Worm (Caenorhabditis elegans) whole organism, L2 larva: ENCODE data around the gene cids-1.

Experiments used
- C34F6.9 ChIP-seq: fragments of 150-350 bp; optimal IDR thresholded peaks from 2 replicates; lab custom pipeline; 2014; ENCODE audit warnings: missing biosample characterization, missing genetic modification characterization
- F13H6.1 ChIP-seq: sonication (generic microtip); optimal IDR thresholded peaks from 2 replicates; lab custom pipeline; 2016; ENCODE audit warnings: missing genetic modification characterization, missing compliant biosample characterization
- R02D3.7 ChIP-seq: fragments of 150-350 bp; optimal IDR thresholded peaks from 2 replicates; lab custom pipeline; 2014; ENCODE audit warnings: missing biosample characterization, missing genetic modification characterization
- Y55F3AM.14 ChIP-seq: fragments of 200-800 bp; sonication (Bioruptor generic); optimal IDR thresholded peaks from 2 replicates; lab custom pipeline; 2018; ENCODE audit warnings: mild to moderate bottlenecking, missing genetic modification characterization, missing compliant biosample characterization
- ZK546.5 ChIP-seq: sonication (generic microtip); optimal IDR thresholded peaks from 2 replicates; lab custom pipeline; 2017; ENCODE audit warnings: missing biosample characterization, missing genetic modification characterization
- alr-1 ChIP-seq: fragments of 150-350 bp; optimal IDR thresholded peaks from 2 replicates; lab custom pipeline; 2014; ENCODE audit warnings: missing biosample characterization, missing genetic modification characterization
- blmp-1 ChIP-seq: sonication (generic microtip); optimal IDR thresholded peaks from 2 replicates; lab custom pipeline; 2017; ENCODE audit warnings: missing genetic modification characterization, mild to moderate bottlenecking, missing compliant biosample characterization, antibody characterized with exemption, moderate library complexity; ENCODE audit not compliant: insufficient read depth
- ceh-16 ChIP-seq: fragments of 150-350 bp; optimal IDR thresholded peaks from 2 replicates; lab custom pipeline; 2014; ENCODE audit warnings: missing biosample characterization, missing genetic modification characterization
- ceh-82 ChIP-seq: fragments of 150-350 bp; optimal IDR thresholded peaks from 2 replicates; lab custom pipeline; 2014; ENCODE audit warnings: missing biosample characterization, missing genetic modification characterization
- crh-2 ChIP-seq: sonication (generic microtip); optimal IDR thresholded peaks from 2 replicates; lab custom pipeline; 2017; ENCODE audit warnings: missing biosample characterization, missing genetic modification characterization
- dmd-4 ChIP-seq: sonication (generic microtip); optimal IDR thresholded peaks from 2 replicates; lab custom pipeline; 2017; ENCODE audit warnings: missing biosample characterization, missing genetic modification characterization
- elt-1 ChIP-seq: fragments of 150-350 bp; optimal IDR thresholded peaks from 2 replicates; lab custom pipeline; 2014; ENCODE audit warnings: missing biosample characterization, missing genetic modification characterization
- fos-1 ChIP-seq: fragments of 150-350 bp; optimal IDR thresholded peaks from 2 replicates; lab custom pipeline; 2014; ENCODE audit warnings: missing biosample characterization, missing genetic modification characterization
- gmeb-1 ChIP-seq: fragments of 150-350 bp; optimal IDR thresholded peaks from 2 replicates; lab custom pipeline; 2014; ENCODE audit warnings: missing biosample characterization, missing genetic modification characterization
- lin-11 ChIP-seq: fragments of 150-350 bp; sonication (generic microtip); optimal IDR thresholded peaks from 2 replicates; lab custom pipeline; 2014; ENCODE audit warnings: missing biosample characterization, missing genetic modification characterization, inconsistent platforms, mixed read lengths
- lin-13 ChIP-seq: fragments of 150-350 bp; optimal IDR thresholded peaks from 2 replicates; lab custom pipeline; 2014; ENCODE audit warnings: missing biosample characterization, missing genetic modification reagents, missing genetic modification characterization
- lin-39 ChIP-seq: fragments of 150-350 bp; optimal IDR thresholded peaks from 2 replicates; lab custom pipeline; 2014; ENCODE audit warnings: missing biosample characterization, missing genetic modification reagents, missing genetic modification characterization
- lsy-2 ChIP-seq, 2 experiments: fragments of 150-350 bp in 1 of 2; sonication (generic microtip) in 1 of 2; optimal IDR thresholded peaks; 2 replicates each; lab custom pipeline; 2014 to 2017; ENCODE audit warnings: missing biosample characterization in 2 of 2, missing genetic modification characterization in 2 of 2
- mab-5 ChIP-seq: fragments of 150-350 bp; optimal IDR thresholded peaks from 2 replicates; lab custom pipeline; 2014; ENCODE audit warnings: missing biosample characterization, missing genetic modification characterization
- mbf-1 ChIP-seq: sonication (generic microtip); optimal IDR thresholded peaks from 2 replicates; lab custom pipeline; 2017; ENCODE audit warnings: missing biosample characterization, missing genetic modification characterization
- mdl-1 ChIP-seq, 2 experiments: fragments of 150-350 bp in 1 of 2; sonication (generic microtip) in 1 of 2; optimal IDR thresholded peaks; 2 replicates each; lab custom pipeline; 2017; ENCODE audit warnings: missing biosample characterization in 2 of 2, missing genetic modification characterization in 2 of 2
- nhr-11 ChIP-seq: fragments of 150-350 bp; optimal IDR thresholded peaks from 2 replicates; lab custom pipeline; 2014; ENCODE audit warnings: missing biosample characterization, missing genetic modification characterization
- nhr-12 ChIP-seq: fragments of 150-350 bp; optimal IDR thresholded peaks from 2 replicates; lab custom pipeline; 2014; ENCODE audit warnings: missing biosample characterization, missing genetic modification characterization
- nhr-129 ChIP-seq: fragments of 150-350 bp; optimal IDR thresholded peaks from 2 replicates; lab custom pipeline; 2014; ENCODE audit warnings: missing biosample characterization, missing genetic modification characterization
- nhr-21 ChIP-seq: fragments of 150-350 bp; optimal IDR thresholded peaks from 2 replicates; lab custom pipeline; 2014; ENCODE audit warnings: missing biosample characterization, missing genetic modification characterization
- nhr-23 ChIP-seq: fragments of 150-350 bp; optimal IDR thresholded peaks from 2 replicates; lab custom pipeline; 2014; ENCODE audit warnings: missing biosample characterization, missing genetic modification reagents, missing genetic modification characterization
- nhr-237 ChIP-seq: fragments of 150-350 bp; optimal IDR thresholded peaks from 2 replicates; lab custom pipeline; 2014; ENCODE audit warnings: missing biosample characterization, missing genetic modification characterization
- nhr-77 ChIP-seq: fragments of 150-350 bp; optimal IDR thresholded peaks from 2 replicates; lab custom pipeline; 2014; ENCODE audit warnings: missing biosample characterization, missing genetic modification characterization
- sem-4 ChIP-seq: fragments of 150-350 bp; optimal IDR thresholded peaks from 2 replicates; lab custom pipeline; 2014; ENCODE audit warnings: missing biosample characterization, missing genetic modification reagents, missing genetic modification characterization
- skn-1 ChIP-seq: sonication (generic microtip); optimal IDR thresholded peaks from 2 replicates; lab custom pipeline; 2017; ENCODE audit warnings: missing biosample characterization, missing genetic modification characterization
- sma-9 ChIP-seq, 2 experiments: fragments of 150-350 bp in 1 of 2; sonication (generic microtip) in 1 of 2; optimal IDR thresholded peaks; 2 replicates each; lab custom pipeline; 2014 to 2016; ENCODE audit warnings: missing genetic modification characterization in 2 of 2, mild to moderate bottlenecking in 1 of 2, missing biosample characterization in 1 of 2, missing compliant biosample characterization in 1 of 2, missing genetic modification reagents in 1 of 2, moderate library complexity in 1 of 2
- snpc-4 ChIP-seq: fragments of 150-350 bp; optimal IDR thresholded peaks from 2 replicates; lab custom pipeline; 2014; ENCODE audit warnings: missing biosample characterization, missing genetic modification characterization
- unc-39 ChIP-seq: fragments of 150-350 bp; optimal IDR thresholded peaks from 2 replicates; lab custom pipeline; 2014; ENCODE audit warnings: missing biosample characterization, missing genetic modification characterization
- unc-55 ChIP-seq: fragments of 150-350 bp; sonication (generic microtip); optimal IDR thresholded peaks from 3 replicates; lab custom pipeline; 2014; ENCODE audit warnings: missing biosample characterization, missing genetic modification reagents, missing genetic modification characterization
- unc-62 ChIP-seq: fragments of 150-350 bp; optimal IDR thresholded peaks from 2 replicates; lab custom pipeline; 2014; ENCODE audit warnings: missing biosample characterization, missing genetic modification reagents, missing genetic modification characterization
- zag-1 ChIP-seq: fragments of 150-350 bp; optimal IDR thresholded peaks from 2 replicates; lab custom pipeline; 2014; ENCODE audit warnings: missing biosample characterization, missing genetic modification characterization
- ztf-1 ChIP-seq: fragments of 200-800 bp; sonication (Bioruptor generic); conservative IDR thresholded peaks from 2 replicates; pipeline ENCODE4 v1.3.6; 2022; ENCODE audit warnings: missing genetic modification characterization, missing compliant biosample characterization
- ztf-11 ChIP-seq: sonication (generic microtip); optimal IDR thresholded peaks from 2 replicates; lab custom pipeline; 2017; ENCODE audit warnings: missing biosample characterization, missing genetic modification characterization
- ztf-4 ChIP-seq: fragments of 150-350 bp; optimal IDR thresholded peaks from 2 replicates; lab custom pipeline; 2014; ENCODE audit warnings: missing biosample characterization, missing genetic modification characterization

cids-1 gene

ce11 chrIII:8201760-8202159 is 42.5 kb upstream of the cids-1 start (continued):
- TF ChIP-seq unc-62 (GFP tag; lab: Kevin White, UChicago): no peak
- peak; percentile 56 for TF ChIP-seq zag-1 (tag; lab: Kevin White, UChicago)
- TF ChIP-seq unc-55: peak; percentile 83
- peak; percentile 30 for TF ChIP-seq lin-11
- TF ChIP-seq R02D3.7 (tag; lab: Kevin White, UChicago): no peak

ce11 chrIII:8202754-8203153 is 41.5 kb upstream of the cids-1 start, which contains the start of gene snb-5:
Gene snb-5, plus strand, starts transcription at chrIII:8203054.
- no peak for TF ChIP-seq ZK546.5 (tag; lab: Kevin White, UChicago)
- no peak for TF ChIP-seq sma-9 (GFP tag; optimal IDR thresholded peaks at IDR 0.05; lab: Kevin White, UChicago)
- no peak for TF ChIP-seq sma-9 (tag; optimal IDR thresholded peaks at IDR 0.05; lab: Kevin White, UChicago)
- TF ChIP-seq, all 48 proteins: peak for 0

- TF ChIP-seq nhr-237 (tag; lab: Kevin White, UChicago): no peak
- no peak for TF ChIP-seq unc-62 (GFP tag; lab: Kevin White, UChicago)
- TF ChIP-seq skn-1 (tag; lab: Kevin White, UChicago): no peak
- no peak for TF ChIP-seq lin-11
- TF ChIP-seq, all 48 proteins: peak for 0
Measured at ce11 chrIII:8209775-8210174, 34.5 kb upstream of the cids-1 start, which contains the start of gene C30A5.10. Gene C30A5.10, minus strand, starts transcription at chrIII:8209875.

DNA sequence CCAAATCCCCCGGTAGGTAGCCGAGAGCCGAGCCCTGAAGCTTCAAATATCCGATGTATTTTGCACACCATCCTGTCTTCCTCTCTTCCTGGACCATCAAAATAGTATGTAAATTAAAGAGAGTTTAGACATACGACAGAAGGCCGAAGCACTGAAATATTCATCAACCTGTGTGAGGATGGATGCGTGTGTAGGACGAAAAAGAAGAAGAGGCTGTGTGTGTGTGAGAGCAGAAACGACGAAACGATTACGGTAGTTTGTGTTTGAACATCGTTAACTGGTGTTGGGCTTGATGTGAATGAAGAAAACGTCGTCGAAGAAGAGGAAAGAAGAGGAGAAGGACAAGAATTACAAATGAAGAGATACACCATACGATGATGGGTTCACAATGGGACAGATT is 32.7 kb upstream of the cids-1 start:
- peak; percentile 17 for TF ChIP-seq C34F6.9 (tag; lab: Kevin White, UChicago)
- peak in 1 of 2 experiments; percentile 54 for TF ChIP-seq lsy-2 (tag; optimal IDR thresholded peaks at IDR 0.05; lab: Kevin White, UChicago)
- no peak for TF ChIP-seq nhr-11
- no peak for TF ChIP-seq mdl-1 (tag; optimal IDR thresholded peaks at IDR 0.05; lab: Kevin White, UChicago)
- TF ChIP-seq mab-5 (tag; lab: Kevin White, UChicago): no peak
- TF ChIP-seq nhr-12 (tag; lab: Kevin White, UChicago): no peak
- no peak for TF ChIP-seq F13H6.1 (tag; lab: Kevin White, UChicago)
- TF ChIP-seq skn-1 (tag; lab: Kevin White, UChicago): no peak
- no peak for TF ChIP-seq nhr-237 (tag; lab: Kevin White, UChicago)
- TF ChIP-seq ceh-82 (tag; lab: Kevin White, UChicago): no peak
- no peak for TF ChIP-seq mbf-1 (tag; lab: Kevin White, UChicago)
- TF ChIP-seq lin-11: no peak
- TF ChIP-seq alr-1 (tag; lab: Kevin White, UChicago): no peak
- no peak for TF ChIP-seq lin-13 (GFP tag; lab: Kevin White, UChicago)
- no peak for TF ChIP-seq lin-39
- no peak for TF ChIP-seq ceh-16 (tag; lab: Kevin White, UChicago)
- no peak for TF ChIP-seq nhr-23 (tag; lab: Kevin White, UChicago)
- TF ChIP-seq elt-1 (tag; lab: Kevin White, UChicago): no peak
- no peak for TF ChIP-seq sem-4 (tag; lab: Kevin White, UChicago)
- no peak for TF ChIP-seq nhr-21
- no peak for TF ChIP-seq blmp-1 (tag; lab: Kevin White, UChicago)
- TF ChIP-seq Y55F3AM.14 (GFP tag; lab: Kevin White, UChicago): no peak
- TF ChIP-seq dmd-4: no peak
- TF ChIP-seq gmeb-1 (tag; lab: Kevin White, UChicago): no peak
- TF ChIP-seq nhr-77 (tag; lab: Kevin White, UChicago): no peak
- no peak for TF ChIP-seq fos-1
- TF ChIP-seq zag-1 (tag; lab: Kevin White, UChicago): no peak
- TF ChIP-seq ztf-11 (tag; lab: Kevin White, UChicago): no peak
- peak; percentile 49 for TF ChIP-seq unc-55
- TF ChIP-seq snpc-4 (tag; lab: Kevin White, UChicago): no peak
- no peak for TF ChIP-seq crh-2 (tag; lab: Kevin White, UChicago)
- TF ChIP-seq ztf-4 (tag; lab: Kevin White, UChicago): no peak
- TF ChIP-seq nhr-129 (tag; lab: Kevin White, UChicago): peak; percentile 14
- TF ChIP-seq unc-39 (tag; lab: Kevin White, UChicago): no peak
- TF ChIP-seq ztf-1 (GFP tag; lab: Robert Waterston, UW): no peak
